Worm (Caenorhabditis elegans): ENCODE results near the gene rpap-3.
A peak's percentile ranks its signal among the peaks of the same experiment; 100 is the strongest.

The rpap-3 gene

ce11 chrIV:7803250-7803649, 24.5 kb upstream of the rpap-3 start, which contains the start of gene C33H5.16:
Gene C33H5.16 (minus strand): TSS chrIV:7803350.
- no peak for TF ChIP-seq ztf-11 (tag; optimal IDR thresholded peaks at IDR 0.05)
- TF ChIP-seq lin-13 (GFP tag; optimal IDR thresholded peaks at IDR 0.05): no peak
- no peak for TF ChIP-seq nhr-21 (tag; optimal IDR thresholded peaks at IDR 0.05)
- TF ChIP-seq lin-11 (tag; optimal IDR thresholded peaks at IDR 0.05): no peak

ce11 chrIV:7800338-7800737, 21.6 kb upstream of the rpap-3 start:
- no peak for TF ChIP-seq mbf-1 (tag; optimal IDR thresholded peaks at IDR 0.05)
- TF ChIP-seq lin-11 (tag; optimal IDR thresholded peaks at IDR 0.05): no peak
- no peak for TF ChIP-seq nhr-11 (tag; optimal IDR thresholded peaks at IDR 0.05)
- TF ChIP-seq elt-1 (tag; optimal IDR thresholded peaks at IDR 0.05): no peak

ce11 chrIV:7796432-7797113, 17.8 kb upstream of the rpap-3 start, which contains the start of gene sgo-1:
Gene sgo-1 (minus strand): TSS chrIV:7796482.
- no peak for TF ChIP-seq nhr-237 (tag; optimal IDR thresholded peaks at IDR 0.05)
- TF ChIP-seq nhr-129 (tag; optimal IDR thresholded peaks at IDR 0.05): no peak
- TF ChIP-seq ztf-1 (GFP tag; conservative IDR thresholded peaks at IDR 0.05): no peak
- TF ChIP-seq sem-4 (tag; optimal IDR thresholded peaks at IDR 0.05): no peak
- TF ChIP-seq aly-2 (tag; optimal IDR thresholded peaks at IDR 0.05): no peak

- no peak for TF ChIP-seq nhr-6 (tag; optimal IDR thresholded peaks at IDR 0.05)
- no peak for TF ChIP-seq aly-2 (tag; optimal IDR thresholded peaks at IDR 0.05)
- no peak for TF ChIP-seq lsy-2 (tag; optimal IDR thresholded peaks at IDR 0.05)
- TF ChIP-seq unc-62 (GFP tag; optimal IDR thresholded peaks at IDR 0.05): no peak
- no peak for TF ChIP-seq alr-1 (tag; optimal IDR thresholded peaks at IDR 0.05)
- TF ChIP-seq ztf-11 (tag; optimal IDR thresholded peaks at IDR 0.05): no peak
- no peak for TF ChIP-seq dmd-4 (tag; optimal IDR thresholded peaks at IDR 0.05)
- TF ChIP-seq lin-13 (GFP tag; optimal IDR thresholded peaks at IDR 0.05): no peak
- TF ChIP-seq crh-2 (tag; optimal IDR thresholded peaks at IDR 0.05): no peak
- no peak for TF ChIP-seq nhr-12 (tag; optimal IDR thresholded peaks at IDR 0.05)
- TF ChIP-seq ztf-1 (GFP tag; conservative IDR thresholded peaks at IDR 0.05): no peak
- TF ChIP-seq gmeb-1 (tag; optimal IDR thresholded peaks at IDR 0.05): no peak
- no peak for TF ChIP-seq mab-5 (tag; optimal IDR thresholded peaks at IDR 0.05)
Observed at ce11 chrIV:7794709-7795108, 15.9 kb upstream of the rpap-3 start, which contains the start of gene ntp-1. Gene ntp-1 (minus strand): TSS chrIV:7794809.

ce11 chrIV:7791821-7792446, 13.2 kb upstream of the rpap-3 start, which contains the start of gene C33H5.13:
Gene C33H5.13 (minus strand): TSS chrIV:7792263.
- TF ChIP-seq sma-9 (GFP tag; optimal IDR thresholded peaks at IDR 0.05) (peak; percentile 13), sma-9 (tag; optimal IDR thresholded peaks at IDR 0.05) (no peak), skn-1 (tag; optimal IDR thresholded peaks at IDR 0.05) (peak; percentile 35), nhr-23 (tag; optimal IDR thresholded peaks at IDR 0.05) (no peak), lsy-2 (tag; optimal IDR thresholded peaks at IDR 0.05) (no peak), ZK546.5 (tag; optimal IDR thresholded peaks at IDR 0.05) (no peak), crh-2 (tag; optimal IDR thresholded peaks at IDR 0.05) (peak; percentile 32), nhr-129 (tag; optimal IDR thresholded peaks at IDR 0.05) (peak; percentile 7), blmp-1 (tag; optimal IDR thresholded peaks at IDR 0.05; ENCODE audit: insufficient read depth) (no peak), nhr-6 (tag; optimal IDR thresholded peaks at IDR 0.05) (no peak), ceh-16 (tag; optimal IDR thresholded peaks at IDR 0.05) (no peak), sma-3 (GFP tag; optimal IDR thresholded peaks at IDR 0.05) (no peak), nhr-10 (tag; optimal IDR thresholded peaks at IDR 0.05) (no peak), fos-1 (tag; optimal IDR thresholded peaks at IDR 0.05) (peak; percentile 97), nhr-21 (tag; optimal IDR thresholded peaks at IDR 0.05) (no peak), lin-39 (tag; optimal IDR thresholded peaks at IDR 0.05) (no peak)
